Worm (Caenorhabditis elegans): ENCODE data around the gene bir-1.

DNA sequence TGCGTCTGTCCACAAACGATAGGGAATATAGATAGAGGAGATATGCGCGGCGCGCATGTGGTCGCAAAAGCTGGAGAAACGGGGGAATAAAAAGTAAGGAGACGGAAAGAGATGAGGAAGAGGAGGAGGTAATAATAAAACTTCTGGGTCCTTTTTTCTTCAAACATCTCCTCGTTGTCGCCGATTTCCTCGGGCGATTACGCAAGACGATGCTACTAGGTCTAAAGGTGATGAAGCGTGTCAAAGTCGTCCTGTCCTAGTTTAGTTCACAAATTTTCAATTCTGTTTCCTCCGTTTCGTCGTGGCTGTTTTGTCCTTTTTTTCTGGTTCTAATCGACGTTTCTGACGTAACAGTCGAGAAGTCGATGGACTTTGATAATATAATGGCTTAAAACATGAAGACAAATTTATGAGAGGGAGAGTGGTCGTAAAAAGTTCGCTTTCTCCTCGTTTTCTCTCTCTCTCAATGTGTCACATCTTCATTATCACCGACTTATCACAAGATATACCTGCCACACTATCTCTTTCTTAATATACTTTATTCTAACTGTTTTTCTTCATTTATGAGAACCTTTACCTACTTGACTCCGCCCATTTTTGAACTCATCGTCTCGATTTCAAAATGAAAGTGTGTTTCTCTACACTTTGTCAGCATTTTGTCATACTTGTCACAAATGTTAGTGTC lies 36.4 kb downstream of the bir-1 start:
- no peak for TF ChIP-seq flt-1 (GFP tag; IDR thresholded peaks at IDR 0.05)
- no peak for TF ChIP-seq B0310.2 (tag; optimal IDR thresholded peaks at IDR 0.05)
- TF ChIP-seq sea-1 (GFP tag; conservative IDR thresholded peaks at IDR 0.05): no peak
- TF ChIP-seq ama-1 (optimal IDR thresholded peaks at IDR 0.05): no peak
- TF ChIP-seq hmg-4 (GFP tag; optimal IDR thresholded peaks at IDR 0.05): no peak
- TF ChIP-seq aly-1 (tag; optimal IDR thresholded peaks at IDR 0.05): no peak
- no peak for TF ChIP-seq tra-4 (tag; optimal IDR thresholded peaks at IDR 0.05)
- TF ChIP-seq ceh-13 (GFP tag; optimal IDR thresholded peaks at IDR 0.05): no peak
- no peak for TF ChIP-seq pes-1 (GFP tag; IDR thresholded peaks at IDR 0.05)
- TF ChIP-seq scrt-1 (GFP tag; IDR thresholded peaks at IDR 0.05): 0 out of 2 replicates have a peak, but pooled peaks have one; percentile 44
- no peak for TF ChIP-seq hmbx-1 (tag; optimal IDR thresholded peaks at IDR 0.05)
